Worm (Caenorhabditis elegans): Measurements from ENCODE around the gene his-37.
A peak's percentile ranks its signal among the peaks of the same experiment; 100 is the strongest.

Gene his-37

ce11 chrV:9545238-9545709 is 1.6 kb upstream of the his-37 start, which contains the start of the genes his-35 and his-41 (continued):
- TF ChIP-seq zim-3 (tag; optimal IDR thresholded peaks at IDR 0.05), result no peak
- TF ChIP-seq lin-40 (tag; optimal IDR thresholded peaks at IDR 0.05), result peak; percentile 63
- TF ChIP-seq nhr-27 (tag; optimal IDR thresholded peaks at IDR 0.05), result no peak
- no peak for TF ChIP-seq ekl-4 (GFP tag; IDR thresholded peaks at IDR 0.05)
- no peak for TF ChIP-seq T07F8.4 (tag; optimal IDR thresholded peaks at IDR 0.05)
- no peak for TF ChIP-seq snpc-4 (GFP tag; optimal IDR thresholded peaks at IDR 0.05)
- TF ChIP-seq snpc-4 (tag; optimal IDR thresholded peaks at IDR 0.05), result no peak
- TF ChIP-seq aptf-2 (GFP tag; conservative IDR thresholded peaks at IDR 0.05), result no peak
- TF ChIP-seq nhr-120 (GFP tag; IDR thresholded peaks at IDR 0.05), result no peak
- TF ChIP-seq chd-7 (tag; optimal IDR thresholded peaks at IDR 0.05), result peak; percentile 6
- TF ChIP-seq attf-5 (GFP tag; optimal IDR thresholded peaks at IDR 0.05), result peak; percentile 50
- no peak for TF ChIP-seq attf-6 (GFP tag; IDR thresholded peaks at IDR 0.05)
- no peak for TF ChIP-seq hrde-1 (tag; optimal IDR thresholded peaks at IDR 0.05; ENCODE audit: borderline replicate concordance)
- TF ChIP-seq atf-7 (tag; optimal IDR thresholded peaks at IDR 0.05), result no peak
- no peak for TF ChIP-seq lsy-27 (tag; optimal IDR thresholded peaks at IDR 0.05; ENCODE audit: borderline replicate concordance, insufficient read depth)
- TF ChIP-seq F49E8.2 (tag; optimal IDR thresholded peaks at IDR 0.05; ENCODE audit: insufficient read depth), result no peak
- no peak for TF ChIP-seq let-607 (tag; optimal IDR thresholded peaks at IDR 0.05)
- no peak for TF ChIP-seq ceh-91 (GFP tag; IDR thresholded peaks at IDR 0.05)
- TF ChIP-seq let-526 (GFP tag; IDR thresholded peaks at IDR 0.05), result 0 out of 2 replicates have a peak, but pooled peaks have one; percentile 34
- TF ChIP-seq C17E4.6 (GFP tag; IDR thresholded peaks at IDR 0.05), result no peak
- peak; percentile 75 for TF ChIP-seq zfh-2 (GFP tag; conservative IDR thresholded peaks at IDR 0.05)
- no peak for TF ChIP-seq egl-18 (GFP tag; IDR thresholded peaks at IDR 0.05)
- TF ChIP-seq F33H1.4 (GFP tag; IDR thresholded peaks at IDR 0.05), result no peak
- TF ChIP-seq dpl-1 (GFP tag; optimal IDR thresholded peaks at IDR 0.05), result no peak
- no peak for TF ChIP-seq rpc-1 (optimal IDR thresholded peaks at IDR 0.05)
- no peak for TF ChIP-seq rpc-1 (tag; optimal IDR thresholded peaks at IDR 0.05)
- TF ChIP-seq F39B2.1 (GFP tag; IDR thresholded peaks at IDR 0.05), result peak; percentile 12; the same call in 1 of the 2 replicates
- TF ChIP-seq pbrm-1 (GFP tag; IDR thresholded peaks at IDR 0.05), result no peak
- TF ChIP-seq K12H6.12 (tag; optimal IDR thresholded peaks at IDR 0.05), result peak; percentile 66
- no peak for TF ChIP-seq egrh-3 (GFP tag; IDR thresholded peaks at IDR 0.05)
- TF ChIP-seq ceh-40 (GFP tag; IDR thresholded peaks at IDR 0.05), result no peak
- TF ChIP-seq lin-26 (GFP tag; IDR thresholded peaks at IDR 0.05), result no peak
- no peak for TF ChIP-seq F10E7.11 (tag; optimal IDR thresholded peaks at IDR 0.05)
- TF ChIP-seq madf-8 (GFP tag; conservative IDR thresholded peaks at IDR 0.05), result no peak
- no peak for TF ChIP-seq aptf-3 (GFP tag; IDR thresholded peaks at IDR 0.05)
- no peak for TF ChIP-seq somi-1 (GFP tag; optimal IDR thresholded peaks at IDR 0.05)
- TF ChIP-seq unc-130 (GFP tag; optimal IDR thresholded peaks at IDR 0.05), result no peak
- peak; percentile 66 for TF ChIP-seq mcd-1 (GFP tag; IDR thresholded peaks at IDR 0.05)

- TF ChIP-seq repo-1 (tag; optimal IDR thresholded peaks at IDR 0.05), result peak; percentile 20
- no peak for TF ChIP-seq dpff-1 (tag; optimal IDR thresholded peaks at IDR 0.05)
- TF ChIP-seq lin-26 (GFP tag; IDR thresholded peaks at IDR 0.05), result 0 out of 2 replicates have a peak, but pooled peaks have one; percentile 21
- TF ChIP-seq ceh-79 (tag; optimal IDR thresholded peaks at IDR 0.05), result no peak
Observed at ce11 chrV:9546042-9546581, 793 bp upstream of the his-37 start, which contains the start of gene C50F4.6. Gene C50F4.6 (plus strand): TSS chrV:9546092.

Data from whole organism, young adult.